Worm (Caenorhabditis elegans) whole organism, young adult: ENCODE results near the gene Y43F8C.9.

ENCODE experiments used
- B0035.1 ChIP-seq: sonication (generic microtip); optimal IDR thresholded peaks from 2 replicates; lab custom pipeline; 2016; ENCODE audit warnings: missing genetic modification characterization, mild to moderate bottlenecking, missing compliant biosample characterization, missing genotype, missing genetic modification reagents
- B0261.1 ChIP-seq: sonication (generic microtip); optimal IDR thresholded peaks from 2 replicates; lab custom pipeline; 2016; ENCODE audit warnings: mild to moderate bottlenecking, missing genetic modification characterization, moderate library complexity, missing compliant biosample characterization
- F33H1.4 ChIP-seq: fragments of 200-800 bp; sonication (Bioruptor generic); IDR thresholded peaks from 2 replicates; pipeline ENCODE4 v1.3.6; 2022; ENCODE audit warnings: missing genetic modification reagents, missing genetic modification characterization, missing compliant biosample characterization
- F49E8.2 ChIP-seq: sonication (generic microtip); optimal IDR thresholded peaks from 3 replicates; lab custom pipeline; 2017; ENCODE audit warnings: missing genetic modification characterization, mild to moderate bottlenecking, missing compliant biosample characterization, antibody characterized with exemption, moderate library complexity; ENCODE audit not compliant: insufficient read depth
- F55B11.4 ChIP-seq: sonication (generic microtip); optimal IDR thresholded peaks from 2 replicates; lab custom pipeline; 2016; ENCODE audit warnings: missing compliant biosample characterization, missing genetic modification characterization, borderline replicate concordance; ENCODE audit not compliant: insufficient read depth
- T07F8.4 ChIP-seq: sonication (generic microtip); optimal IDR thresholded peaks from 2 replicates; lab custom pipeline; 2016; ENCODE audit warnings: mild to moderate bottlenecking, missing genetic modification characterization, moderate library complexity, missing compliant biosample characterization
- Y95B8A.8 ChIP-seq: fragments of 200-800 bp; sonication (Bioruptor generic); IDR thresholded peaks from 2 replicates; pipeline ENCODE4 v1.3.6; 2022; ENCODE audit warnings: missing genetic modification reagents, missing genetic modification characterization, missing compliant biosample characterization
- akir-1 ChIP-seq: fragments of 200-800 bp; sonication (Bioruptor generic); optimal IDR thresholded peaks from 2 replicates; lab custom pipeline; 2018; ENCODE audit warnings: mild to moderate bottlenecking, missing genetic modification characterization, moderate library complexity, missing compliant biosample characterization
- aptf-2 ChIP-seq: fragments of 200-800 bp; sonication (Bioruptor generic); conservative IDR thresholded peaks from 2 replicates; pipeline ENCODE4 v1.3.6; 2022; ENCODE audit warnings: missing genetic modification reagents, missing genetic modification characterization, missing compliant biosample characterization
- athp-1 ChIP-seq: sonication (generic microtip); optimal IDR thresholded peaks from 2 replicates; lab custom pipeline; 2017; ENCODE audit warnings: mild to moderate bottlenecking, missing genetic modification characterization, missing compliant biosample characterization
- attf-3 ChIP-seq: fragments of 200-800 bp; sonication (Bioruptor generic); conservative IDR thresholded peaks from 2 replicates; pipeline ENCODE4 v1.3.6; 2022; ENCODE audit warnings: missing genetic modification reagents, missing genetic modification characterization, missing compliant biosample characterization
- attf-6 ChIP-seq: fragments of 200-800 bp; sonication (Bioruptor generic); IDR thresholded peaks from 2 replicates; pipeline ENCODE4 v1.3.6; 2022; ENCODE audit warnings: missing genetic modification reagents, missing genetic modification characterization, missing compliant biosample characterization
- cebp-2 ChIP-seq: fragments of 200-800 bp; sonication (Bioruptor generic); IDR thresholded peaks from 2 replicates; pipeline ENCODE4 v1.3.6; 2022; ENCODE audit warnings: missing genetic modification characterization, missing compliant biosample characterization
- ceh-58 ChIP-seq: fragments of 200-800 bp; sonication (Bioruptor generic); IDR thresholded peaks from 2 replicates; pipeline ENCODE4 v1.3.6; 2022; ENCODE audit warnings: missing genetic modification characterization, missing compliant biosample characterization
- chd-7 ChIP-seq: sonication (generic microtip); optimal IDR thresholded peaks from 2 replicates; lab custom pipeline; 2016; ENCODE audit warnings: mild to moderate bottlenecking, missing genetic modification characterization, moderate library complexity, missing compliant biosample characterization
- dox-1 ChIP-seq: fragments of 200-800 bp; sonication (Bioruptor generic); IDR thresholded peaks from 2 replicates; pipeline ENCODE4 v1.3.6; 2022; ENCODE audit warnings: missing genetic modification reagents, missing genetic modification characterization, missing compliant biosample characterization
- dpff-1 ChIP-seq: sonication (generic microtip); optimal IDR thresholded peaks from 2 replicates; lab custom pipeline; 2017; ENCODE audit warnings: mild to moderate bottlenecking, missing genetic modification characterization, missing compliant biosample characterization
- egl-18 ChIP-seq: fragments of 200-800 bp; sonication (Bioruptor generic); IDR thresholded peaks from 2 replicates; pipeline ENCODE4 v1.3.6; 2022; ENCODE audit warnings: missing genetic modification reagents, missing genetic modification characterization, missing compliant biosample characterization
- hmg-20 ChIP-seq: fragments of 200-800 bp; sonication (Bioruptor generic); IDR thresholded peaks from 2 replicates; pipeline ENCODE4 v1.3.6; 2022; ENCODE audit warnings: missing genetic modification reagents, missing genetic modification characterization, missing compliant biosample characterization
- hrde-1 ChIP-seq: sonication (generic microtip); optimal IDR thresholded peaks from 2 replicates; lab custom pipeline; 2016; ENCODE audit warnings: missing genetic modification characterization, mild to moderate bottlenecking, missing compliant biosample characterization, moderate library complexity, missing genotype, missing genetic modification reagents, borderline replicate concordance
- lag-1 ChIP-seq: fragments of 200-800 bp; sonication (Bioruptor generic); IDR thresholded peaks from 2 replicates; pipeline ENCODE4 v1.3.6; 2022; ENCODE audit warnings: missing genetic modification reagents, missing genetic modification characterization, missing compliant biosample characterization
- let-607 ChIP-seq, 2 experiments: fragments of 200-800 bp in 1 of 2; sonication (Bioruptor generic) in 1 of 2; sonication (generic microtip) in 1 of 2; optimal IDR thresholded peaks; 2 replicates each; lab custom pipeline; 2016 to 2018; ENCODE audit warnings: mild to moderate bottlenecking in 2 of 2, missing compliant biosample characterization in 2 of 2, missing genetic modification characterization in 2 of 2, moderate library complexity in 2 of 2, missing genotype in 1 of 2
- lin-26 ChIP-seq: fragments of 200-800 bp; sonication (Bioruptor generic); IDR thresholded peaks from 2 replicates; pipeline ENCODE4 v1.3.6; 2022; ENCODE audit warnings: missing genetic modification reagents, missing genetic modification characterization, missing compliant biosample characterization
- lsl-1 ChIP-seq: fragments of 200-800 bp; sonication (Bioruptor generic); optimal IDR thresholded peaks from 2 replicates; lab custom pipeline; 2018; ENCODE audit warnings: mild to moderate bottlenecking, missing genetic modification characterization, moderate library complexity, missing compliant biosample characterization
- lsy-27 ChIP-seq: sonication (generic microtip); optimal IDR thresholded peaks from 2 replicates; lab custom pipeline; 2017; ENCODE audit warnings: missing genetic modification characterization, mild to moderate bottlenecking, missing compliant biosample characterization, antibody characterized with exemption, missing genotype, borderline replicate concordance; ENCODE audit not compliant: insufficient read depth
- madf-6 ChIP-seq: fragments of 200-800 bp; sonication (Bioruptor generic); IDR thresholded peaks from 2 replicates; pipeline ENCODE4 v1.3.6; 2022; ENCODE audit warnings: missing genetic modification reagents, missing genetic modification characterization, missing compliant biosample characterization
- mcd-1 ChIP-seq: fragments of 200-800 bp; sonication (Bioruptor generic); IDR thresholded peaks from 2 replicates; pipeline ENCODE4 v1.3.6; 2022; ENCODE audit warnings: missing genetic modification reagents, missing genetic modification characterization, missing compliant biosample characterization
- mxl-1 ChIP-seq: sonication (generic microtip); optimal IDR thresholded peaks from 2 replicates; lab custom pipeline; 2016; ENCODE audit warnings: missing genetic modification characterization, missing compliant biosample characterization
- nfya-2 ChIP-seq: fragments of 200-800 bp; sonication (Bioruptor generic); IDR thresholded peaks from 2 replicates; pipeline ENCODE4 v1.3.6; 2022; ENCODE audit warnings: missing genetic modification reagents, missing genetic modification characterization, missing compliant biosample characterization
- nhr-120 ChIP-seq: fragments of 200-800 bp; sonication (Bioruptor generic); IDR thresholded peaks from 2 replicates; pipeline ENCODE4 v1.3.6; 2022; ENCODE audit warnings: missing genetic modification characterization, missing compliant biosample characterization
- nhr-27 ChIP-seq: fragments of 200-800 bp; sonication (Bioruptor generic); optimal IDR thresholded peaks from 2 replicates; lab custom pipeline; 2018; ENCODE audit warnings: mild to moderate bottlenecking, missing genetic modification characterization, moderate library complexity, missing compliant biosample characterization
- pbrm-1 ChIP-seq: fragments of 200-800 bp; sonication (Bioruptor generic); IDR thresholded peaks from 2 replicates; pipeline ENCODE4 v1.3.6; 2022; ENCODE audit warnings: missing genetic modification reagents, missing genetic modification characterization, missing compliant biosample characterization
- pha-4 ChIP-seq: fragments of 150-350 bp; sonication (generic microtip); optimal IDR thresholded peaks from 2 replicates; lab custom pipeline; 2014; ENCODE audit warnings: missing biosample characterization, missing genetic modification reagents, missing genetic modification characterization
- rec-8 ChIP-seq, 2 experiments: sonication (generic microtip); optimal IDR thresholded peaks; 2 replicates each; lab custom pipeline; 2016; ENCODE audit warnings: mild to moderate bottlenecking in 2 of 2, missing genetic modification characterization in 2 of 2, missing genetic modification reagents in 2 of 2, missing genotype in 2 of 2, missing biosample characterization in 1 of 2, missing compliant biosample characterization in 1 of 2, moderate library complexity in 1 of 2
- repo-1 ChIP-seq: sonication (generic microtip); optimal IDR thresholded peaks from 2 replicates; lab custom pipeline; 2017; ENCODE audit warnings: mild to moderate bottlenecking, missing genetic modification characterization, missing compliant biosample characterization
- rpc-1 ChIP-seq, 2 experiments: fragments of 150-350 bp in 1 of 2; sonication (generic microtip) in 1 of 2; optimal IDR thresholded peaks; 2 replicates each; lab custom pipeline; 2014 to 2018; ENCODE audit warnings: missing biosample characterization in 1 of 2, missing genetic modification characterization in 1 of 2, missing genetic modification reagents in 1 of 2, missing genotype in 1 of 2
- snpc-1.3 ChIP-seq: sonication (generic microtip); optimal IDR thresholded peaks from 2 replicates; lab custom pipeline; 2017; ENCODE audit warnings: missing genetic modification characterization, mild to moderate bottlenecking, missing compliant biosample characterization, antibody characterized with exemption, moderate library complexity, missing genotype, missing genetic modification reagents; ENCODE audit not compliant: insufficient read depth
- snpc-3.4 ChIP-seq: sonication (generic microtip); optimal IDR thresholded peaks from 2 replicates; lab custom pipeline; 2017; ENCODE audit warnings: missing genetic modification characterization, mild to moderate bottlenecking, missing compliant biosample characterization, antibody characterized with exemption, moderate library complexity, missing genotype, missing genetic modification reagents
- snpc-4 ChIP-seq, 5 experiments: fragments of 150-350 bp in 1 of 5; sonication (generic microtip) in 4 of 5; optimal IDR thresholded peaks; 2 replicates each; lab custom pipeline; 2014 to 2018; ENCODE audit warnings: missing genetic modification characterization in 5 of 5, missing biosample characterization in 3 of 5, antibody characterized with exemption in 2 of 5, mild to moderate bottlenecking in 2 of 5, missing compliant biosample characterization in 2 of 5, missing genotype in 2 of 5, moderate library complexity in 2 of 5, missing genetic modification reagents in 1 of 5
- somi-1 ChIP-seq: fragments of 200-800 bp; sonication (Bioruptor generic); optimal IDR thresholded peaks from 2 replicates; lab custom pipeline; 2018; ENCODE audit warnings: mild to moderate bottlenecking, missing genetic modification characterization, missing compliant biosample characterization
- tbp1 ChIP-seq: fragments of 200-800 bp; sonication (Bioruptor generic); optimal IDR thresholded peaks from 2 replicates; lab custom pipeline; 2018; ENCODE audit warnings: mild to moderate bottlenecking, missing genetic modification characterization, missing compliant biosample characterization
- xnd-1 ChIP-seq: sonication (generic microtip); optimal IDR thresholded peaks from 2 replicates; lab custom pipeline; 2016; ENCODE audit warnings: missing genotype, missing genetic modification reagents, missing genetic modification characterization, missing compliant biosample characterization
- zim-3 ChIP-seq: sonication (generic microtip); optimal IDR thresholded peaks from 2 replicates; lab custom pipeline; 2017; ENCODE audit warnings: mild to moderate bottlenecking, missing genetic modification characterization, moderate library complexity, missing compliant biosample characterization
- ztf-18 ChIP-seq: sonication (generic microtip); optimal IDR thresholded peaks from 2 replicates; lab custom pipeline; 2016; ENCODE audit warnings: missing genotype, mild to moderate bottlenecking, missing genetic modification characterization, missing compliant biosample characterization
- ztf-26 ChIP-seq: sonication (generic microtip); optimal IDR thresholded peaks from 2 replicates; lab custom pipeline; 2017; ENCODE audit warnings: missing genetic modification characterization, missing compliant biosample characterization

The Y43F8C.9 gene

ce11 chrV:19643015-19643414 lies 2.9 kb upstream of the Y43F8C.9 start (continued):
- TF ChIP-seq T07F8.4 (peak; percentile 91), lag-1 (peak; percentile 89), Y95B8A.8 (peak; percentile 81; the same call in 1 of the 2 replicates), ztf-18 (tag; lab: Kevin White, UChicago) (peak; percentile 83), tbp1 (peak; percentile 100), zim-3 (tag; lab: Kevin White, UChicago) (peak; percentile 86), B0035.1 (tag; lab: Kevin White, UChicago) (peak; percentile 77), nhr-120 (peak; percentile 91; the same call in 1 of the 2 replicates), akir-1 (no peak), attf-6 (peak; percentile 85), somi-1 (peak; percentile 70), ztf-26 (tag; lab: Kevin White, UChicago) (peak; percentile 91), rpc-1 (optimal IDR thresholded peaks at IDR 0.05; lab: Kevin White, UChicago) (peak; percentile 90), rpc-1 (tag; optimal IDR thresholded peaks at IDR 0.05; lab: Kevin White, UChicago) (peak; percentile 86), snpc-3.4 (tag; lab: Kevin White, UChicago) (peak; percentile 94), hmg-20 (GFP tag; lab: Robert Waterston, UW) (peak; percentile 89), mcd-1 (GFP tag; lab: Robert Waterston, UW) (peak; percentile 81), mxl-1 (tag; lab: Kevin White, UChicago) (peak; percentile 86), madf-6 (GFP tag; lab: Robert Waterston, UW) (peak; percentile 85), lsy-27 (tag; lab: Kevin White, UChicago) (peak; percentile 89), egl-18 (GFP tag; lab: Robert Waterston, UW) (0 out of 2 replicates have a peak, but pooled peaks have one; percentile 58), pha-4 (tag; lab: Kevin White, UChicago) (no peak), repo-1 (tag; lab: Kevin White, UChicago) (peak; percentile 95), xnd-1 (peak; percentile 24), B0261.1 (tag; lab: Kevin White, UChicago) (peak; percentile 98), dpff-1 (tag; lab: Kevin White, UChicago) (peak; percentile 63), cebp-2 (GFP tag; lab: Robert Waterston, UW) (peak; percentile 92), athp-1 (tag; lab: Kevin White, UChicago) (peak; percentile 93), snpc-4 (GFP tag; optimal IDR thresholded peaks at IDR 0.05; lab: Kevin White, UChicago) (peak; percentile 80), snpc-4 (tag; optimal IDR thresholded peaks at IDR 0.05; lab: Kevin White, UChicago) (peak; percentile 34 to 93 (median 83)), snpc-1.3 (peak; percentile 94), chd-7 (tag; lab: Kevin White, UChicago) (peak; percentile 93), let-607 (tag; optimal IDR thresholded peaks at IDR 0.05; lab: Kevin White, UChicago) (peak; percentile 72 to 74), nhr-27 (tag; lab: Kevin White, UChicago) (peak; percentile 89), F33H1.4 (GFP tag; lab: Robert Waterston, UW) (peak; percentile 62), nfya-2 (GFP tag; lab: Robert Waterston, UW) (peak; percentile 83), attf-3 (GFP tag; lab: Robert Waterston, UW) (peak; percentile 68), F55B11.4 (tag; lab: Kevin White, UChicago) (no peak), lsl-1 (GFP tag; lab: Kevin White, UChicago) (peak; percentile 77), hrde-1 (peak; percentile 95), aptf-2 (GFP tag; lab: Robert Waterston, UW) (peak; percentile 51; the same call in 1 of the 2 replicates), ceh-58 (GFP tag; lab: Robert Waterston, UW) (peak; percentile 90; the same call in 1 of the 2 replicates), dox-1 (no peak; the same call in 1 of the 2 replicates), rec-8 (tag; optimal IDR thresholded peaks at IDR 0.05; lab: Kevin White, UChicago) (peak; percentile 91 to 93), lin-26 (GFP tag; lab: Robert Waterston, UW) (peak; percentile 92), pbrm-1 (GFP tag; lab: Robert Waterston, UW) (peak; percentile 95), F49E8.2 (tag; lab: Kevin White, UChicago) (peak; percentile 94)
